Worm (Caenorhabditis elegans) whole organism, late embryonic: ENCODE results near the gene F56D6.11.
"Not testable (repeated sequence)": the region's sequence is repeated elsewhere in the genome, so short reads cannot be mapped to it uniquely, and the experiment has no call there.

Source experiments
- C08G9.2 ChIP-seq: sonication (generic microtip); optimal IDR thresholded peaks from 2 replicates; lab custom pipeline; 2016; ENCODE audit warnings: mild to moderate bottlenecking, missing genetic modification characterization, moderate library complexity, missing compliant biosample characterization
- F13H6.1 ChIP-seq: sonication (generic microtip); optimal IDR thresholded peaks from 2 replicates; lab custom pipeline; 2016; ENCODE audit warnings: missing genetic modification characterization, missing compliant biosample characterization
- K02D7.2 ChIP-seq: sonication (generic microtip); optimal IDR thresholded peaks from 2 replicates; lab custom pipeline; 2017; ENCODE audit warnings: mild to moderate bottlenecking, missing genetic modification characterization, missing compliant biosample characterization
- K09A11.1 ChIP-seq: sonication (generic microtip); optimal IDR thresholded peaks from 2 replicates; lab custom pipeline; 2017; ENCODE audit warnings: antibody characterized with exemption, mild to moderate bottlenecking, missing genetic modification characterization, missing compliant biosample characterization; ENCODE audit not compliant: insufficient read depth
- Y22D7AL.16 ChIP-seq: sonication (generic microtip); optimal IDR thresholded peaks from 2 replicates; lab custom pipeline; 2016; ENCODE audit warnings: missing genetic modification characterization, missing compliant biosample characterization
- ahr-1 ChIP-seq: sonication (generic microtip); optimal IDR thresholded peaks from 2 replicates; lab custom pipeline; 2016; ENCODE audit warnings: missing genetic modification characterization, missing compliant biosample characterization
- ama-1 ChIP-seq: fragments of 150-350 bp; optimal IDR thresholded peaks from 2 replicates; lab custom pipeline; 2014
- ceh-14 ChIP-seq: sonication (generic microtip); optimal IDR thresholded peaks from 2 replicates; lab custom pipeline; 2016; ENCODE audit warnings: missing genotype, missing genetic modification characterization, missing compliant biosample characterization
- ceh-19 ChIP-seq: fragments of 200-800 bp; sonication (Bioruptor generic); optimal IDR thresholded peaks from 2 replicates; lab custom pipeline; 2018; ENCODE audit warnings: mild to moderate bottlenecking, missing genetic modification characterization, missing compliant biosample characterization
- ceh-2 ChIP-seq: sonication (generic microtip); optimal IDR thresholded peaks from 2 replicates; lab custom pipeline; 2016; ENCODE audit warnings: missing genotype, missing genetic modification characterization, missing compliant biosample characterization
- ceh-24 ChIP-seq: sonication (generic microtip); optimal IDR thresholded peaks from 2 replicates; lab custom pipeline; 2016; ENCODE audit warnings: mild to moderate bottlenecking, missing genetic modification characterization, missing compliant biosample characterization
- ceh-34 ChIP-seq: sonication (generic microtip); optimal IDR thresholded peaks from 2 replicates; lab custom pipeline; 2016; ENCODE audit warnings: mild to moderate bottlenecking, missing genetic modification characterization, missing compliant biosample characterization
- ceh-48 ChIP-seq: sonication (generic microtip); optimal IDR thresholded peaks from 2 replicates; lab custom pipeline; 2016; ENCODE audit warnings: missing genetic modification characterization, inconsistent platforms, missing compliant biosample characterization
- che-1 ChIP-seq: sonication (generic microtip); optimal IDR thresholded peaks from 2 replicates; lab custom pipeline; 2016; ENCODE audit warnings: mild to moderate bottlenecking, missing genetic modification characterization, missing compliant biosample characterization
- dmd-4 ChIP-seq: sonication (generic microtip); optimal IDR thresholded peaks from 2 replicates; lab custom pipeline; 2016; ENCODE audit warnings: borderline replicate concordance, missing genetic modification characterization, missing compliant biosample characterization
- dve-1 ChIP-seq: sonication (generic microtip); optimal IDR thresholded peaks from 2 replicates; lab custom pipeline; 2017; ENCODE audit warnings: antibody characterized with exemption, mild to moderate bottlenecking, missing genetic modification characterization, missing compliant biosample characterization
- elt-4 ChIP-seq: sonication (generic microtip); optimal IDR thresholded peaks from 2 replicates; lab custom pipeline; 2016; ENCODE audit warnings: missing genetic modification characterization, missing compliant biosample characterization
- ets-4 ChIP-seq: sonication (generic microtip); optimal IDR thresholded peaks from 2 replicates; lab custom pipeline; 2016; ENCODE audit warnings: missing genetic modification characterization, missing compliant biosample characterization
- eyg-1 ChIP-seq: sonication (generic microtip); optimal IDR thresholded peaks from 2 replicates; lab custom pipeline; 2016; ENCODE audit warnings: missing genotype, missing genetic modification characterization, missing compliant biosample characterization
- fkh-10 ChIP-seq: fragments of 150-350 bp; optimal IDR thresholded peaks from 2 replicates; lab custom pipeline; 2014; ENCODE audit warnings: missing biosample characterization, missing genetic modification reagents, missing genetic modification characterization
- fkh-6 ChIP-seq: sonication (generic microtip); optimal IDR thresholded peaks from 2 replicates; lab custom pipeline; 2016; ENCODE audit warnings: missing genetic modification characterization, missing compliant biosample characterization
- gmeb-2 ChIP-seq: sonication (generic microtip); optimal IDR thresholded peaks from 2 replicates; lab custom pipeline; 2016; ENCODE audit warnings: missing genetic modification characterization, inconsistent platforms, missing compliant biosample characterization
- hlh-15 ChIP-seq: sonication (generic microtip); optimal IDR thresholded peaks from 2 replicates; lab custom pipeline; 2016; ENCODE audit warnings: missing genetic modification characterization, missing compliant biosample characterization
- hlh-30 ChIP-seq: sonication (generic microtip); optimal IDR thresholded peaks from 2 replicates; lab custom pipeline; 2017; ENCODE audit warnings: antibody characterized with exemption, missing genetic modification characterization, missing compliant biosample characterization; ENCODE audit not compliant: insufficient read depth
- hlh-8 ChIP-seq: sonication (generic microtip); optimal IDR thresholded peaks from 2 replicates; lab custom pipeline; 2016; ENCODE audit warnings: missing genotype, missing genetic modification characterization, missing compliant biosample characterization
- lin-11 ChIP-seq: fragments of 200-800 bp; sonication (Bioruptor generic); optimal IDR thresholded peaks from 2 replicates; lab custom pipeline; 2018; ENCODE audit warnings: mild to moderate bottlenecking, missing genetic modification characterization, missing compliant biosample characterization
- mec-3 ChIP-seq: sonication (generic microtip); optimal IDR thresholded peaks from 2 replicates; lab custom pipeline; 2016; ENCODE audit warnings: borderline replicate concordance, missing genetic modification characterization, missing compliant biosample characterization
- nfya-1 ChIP-seq: sonication (generic microtip); optimal IDR thresholded peaks from 2 replicates; lab custom pipeline; 2017; ENCODE audit warnings: missing genetic modification characterization, mild to moderate bottlenecking, missing compliant biosample characterization, antibody characterized with exemption, moderate library complexity
- nhr-11 ChIP-seq: fragments of 150-350 bp; optimal IDR thresholded peaks from 2 replicates; lab custom pipeline; 2014; ENCODE audit warnings: missing biosample characterization, missing genetic modification characterization
- npax-4 ChIP-seq: sonication (generic microtip); optimal IDR thresholded peaks from 2 replicates; lab custom pipeline; 2016; ENCODE audit warnings: missing genetic modification characterization, missing compliant biosample characterization
- pag-3 ChIP-seq: sonication (generic microtip); optimal IDR thresholded peaks from 2 replicates; lab custom pipeline; 2016; ENCODE audit warnings: missing compliant biosample characterization, missing genetic modification characterization, borderline replicate concordance
- pat-9 ChIP-seq: fragments of 200-800 bp; sonication (Bioruptor generic); optimal IDR thresholded peaks from 2 replicates; lab custom pipeline; 2018; ENCODE audit warnings: mild to moderate bottlenecking, missing genetic modification characterization, moderate library complexity, missing compliant biosample characterization
- pax-1 ChIP-seq: fragments of 150-350 bp; optimal IDR thresholded peaks from 2 replicates; lab custom pipeline; 2014; ENCODE audit warnings: missing biosample characterization, missing genetic modification characterization
- pha-2 ChIP-seq: sonication (generic microtip); optimal IDR thresholded peaks from 2 replicates; lab custom pipeline; 2017; ENCODE audit warnings: mild to moderate bottlenecking, missing genetic modification characterization, missing compliant biosample characterization
- ref-2 ChIP-seq: sonication (generic microtip); optimal IDR thresholded peaks from 2 replicates; lab custom pipeline; 2016; ENCODE audit warnings: missing genetic modification characterization, missing compliant biosample characterization
- sox-2 ChIP-seq: fragments of 200-800 bp; sonication (Bioruptor generic); IDR thresholded peaks from 2 replicates; pipeline ENCODE4 v1.3.6; 2022; ENCODE audit warnings: missing genetic modification reagents, missing genetic modification characterization, missing compliant biosample characterization
- syd-9 ChIP-seq: sonication (generic microtip); optimal IDR thresholded peaks from 2 replicates; lab custom pipeline; 2016; ENCODE audit warnings: mild to moderate bottlenecking, missing genetic modification characterization, moderate library complexity, missing compliant biosample characterization
- tbx-2 ChIP-seq: sonication (generic microtip); optimal IDR thresholded peaks from 2 replicates; lab custom pipeline; 2016; ENCODE audit warnings: missing genetic modification characterization, missing compliant biosample characterization
- ttx-3 ChIP-seq: sonication (generic microtip); optimal IDR thresholded peaks from 2 replicates; lab custom pipeline; 2016; ENCODE audit warnings: missing genetic modification reagents, missing genetic modification characterization, missing compliant biosample characterization
- unc-3 ChIP-seq, 2 experiments: fragments of 200-800 bp in 1 of 2; sonication (Bioruptor generic) in 1 of 2; sonication (generic microtip) in 1 of 2; conservative IDR thresholded peaks in 1 of 2; optimal IDR thresholded peaks in 1 of 2; 2 replicates each; pipeline versions ENCODE4 v1.3.6 to Lab custom; 2016 to 2022; ENCODE audit warnings: missing compliant biosample characterization in 2 of 2, missing genetic modification characterization in 2 of 2, missing genetic modification reagents in 1 of 2
- unc-55 ChIP-seq: sonication (generic microtip); optimal IDR thresholded peaks from 2 replicates; lab custom pipeline; 2017; ENCODE audit warnings: missing biosample characterization, missing genetic modification reagents, missing genetic modification characterization
- unc-86 ChIP-seq: sonication (generic microtip); optimal IDR thresholded peaks from 2 replicates; lab custom pipeline; 2016; ENCODE audit warnings: missing genetic modification characterization, missing compliant biosample characterization

Gene F56D6.11

ce11 chrIV:3911848-3912247 lies 5.6 kb upstream of the F56D6.11 start, which contains the start of gene F56D6.18:
F56D6.18 (minus strand) TSS chrIV:3911948.
- not testable (repeated sequence) for TF ChIP-seq sox-2 (GFP tag; lab: Robert Waterston, UW); ref-2 (tag; lab: Kevin White, UChicago); nhr-11 (tag; lab: Kevin White, UChicago)

ce11 chrIV:3909114-3909513 lies 2.8 kb upstream of the F56D6.11 start, which contains the start of gene F56D6.13:
F56D6.13 (plus strand) TSS chrIV:3909414.
- TF ChIP-seq nhr-11 (tag; lab: Kevin White, UChicago) (no peak), K09A11.1 (tag; lab: Kevin White, UChicago) (no peak), pat-9 (tag; lab: Kevin White, UChicago) (no peak), Y22D7AL.16 (tag; lab: Kevin White, UChicago) (no peak), ahr-1 (tag; lab: Kevin White, UChicago) (no peak), ama-1 (lab: Kevin White, UChicago) (no peak), fkh-10 (GFP tag; lab: Kevin White, UChicago) (no peak), syd-9 (tag; lab: Kevin White, UChicago) (no peak), ceh-2 (tag; lab: Kevin White, UChicago) (no peak), pax-1 (no peak), hlh-15 (tag; lab: Kevin White, UChicago) (no peak), npax-4 (tag; lab: Kevin White, UChicago) (no peak), hlh-30 (tag; lab: Kevin White, UChicago) (no peak), elt-4 (tag; lab: Kevin White, UChicago) (no peak), fkh-6 (no peak), gmeb-2 (no peak), unc-86 (tag; lab: Kevin White, UChicago) (no peak), dve-1 (no peak), ceh-24 (tag; lab: Kevin White, UChicago) (no peak)

ce11 chrIV:3907506-3908188 lies 1.4 kb upstream of the F56D6.11 start, which contains the start of the genes F56D6.22 and F56D6.12:
F56D6.22 (minus strand) TSS chrIV:3907606.
F56D6.12 (plus strand) TSS chrIV:3908138.
- TF ChIP-seq gmeb-2 (no peak), unc-86 (tag; lab: Kevin White, UChicago) (no peak), dve-1 (no peak), ceh-14 (tag; lab: Kevin White, UChicago) (no peak), ceh-48 (tag; lab: Kevin White, UChicago) (no peak), eyg-1 (no peak), K02D7.2 (tag; lab: Kevin White, UChicago) (no peak), nhr-11 (tag; lab: Kevin White, UChicago) (no peak), ceh-2 (tag; lab: Kevin White, UChicago) (no peak), hlh-8 (tag; lab: Kevin White, UChicago) (no peak), lin-11 (no peak), C08G9.2 (tag; lab: Kevin White, UChicago) (no peak), hlh-15 (tag; lab: Kevin White, UChicago) (no peak), unc-3 (GFP tag; conservative IDR thresholded peaks at IDR 0.05; lab: Robert Waterston, UW) (no peak), unc-3 (tag; optimal IDR thresholded peaks at IDR 0.05; lab: Kevin White, UChicago) (no peak), pha-2 (tag; lab: Kevin White, UChicago) (no peak), pag-3 (no peak), sox-2 (GFP tag; lab: Robert Waterston, UW) (no peak), hlh-30 (tag; lab: Kevin White, UChicago) (no peak), nfya-1 (tag; lab: Kevin White, UChicago) (no peak)

- TF ChIP-seq pha-2 (tag; lab: Kevin White, UChicago), result no peak
- TF ChIP-seq hlh-15 (tag; lab: Kevin White, UChicago), result no peak
- no peak for TF ChIP-seq F13H6.1 (tag; lab: Kevin White, UChicago)
- TF ChIP-seq eyg-1, result no peak
- no peak for TF ChIP-seq dmd-4 (tag; lab: Kevin White, UChicago)
- TF ChIP-seq unc-55 (GFP tag; lab: Kevin White, UChicago), result no peak
- TF ChIP-seq mec-3, result no peak
- TF ChIP-seq ttx-3 (tag; lab: Kevin White, UChicago), result no peak
- TF ChIP-seq ceh-34 (tag; lab: Kevin White, UChicago), result no peak
- no peak for TF ChIP-seq pat-9 (tag; lab: Kevin White, UChicago)
- TF ChIP-seq tbx-2 (tag; lab: Kevin White, UChicago), result no peak
- TF ChIP-seq ceh-19, result no peak
- no peak for TF ChIP-seq gmeb-2
- no peak for TF ChIP-seq che-1 (tag; lab: Kevin White, UChicago)
- TF ChIP-seq ets-4 (tag; lab: Kevin White, UChicago), result no peak
- no peak for TF ChIP-seq ceh-14 (tag; lab: Kevin White, UChicago)
- no peak for TF ChIP-seq ahr-1 (tag; lab: Kevin White, UChicago)
These were observed 1.7 kb downstream of the F56D6.11 start, which contains the start of gene F56D6.21 for ce11 chrIV:3904620-3905019. F56D6.21 (plus strand) TSS chrIV:3904920.
